Worm (Caenorhabditis elegans) whole organism, L4 larva: ENCODE measurements around the gene W04D2.4.
A peak's percentile ranks its signal among the peaks of the same experiment; 100 is the strongest.
"Not testable (repeated sequence)": the region's sequence is repeated elsewhere in the genome, so short reads cannot be mapped to it uniquely, and the experiment has no call there.

Source experiments
- D1046.2 ChIP-seq: fragments of 200-800 bp; sonication (Bioruptor generic); IDR thresholded peaks from 2 replicates; pipeline ENCODE4 v1.3.6; 2022; ENCODE audit warnings: missing genetic modification characterization, missing compliant biosample characterization
- F10B5.3 ChIP-seq: sonication (generic microtip); optimal IDR thresholded peaks from 2 replicates; lab custom pipeline; 2016; ENCODE audit warnings: mild to moderate bottlenecking, missing genetic modification characterization, missing compliant biosample characterization
- F26F4.8 ChIP-seq: fragments of 200-800 bp; sonication (Bioruptor generic); conservative IDR thresholded peaks from 2 replicates; pipeline ENCODE4 v1.3.6; 2022; ENCODE audit warnings: missing genetic modification characterization, missing compliant biosample characterization
- F49E8.2 ChIP-seq: sonication (generic microtip); optimal IDR thresholded peaks from 2 replicates; lab custom pipeline; 2016; ENCODE audit warnings: missing compliant biosample characterization, mild to moderate bottlenecking, missing genetic modification characterization, borderline replicate concordance
- Y105C5A.15 ChIP-seq: fragments of 200-800 bp; sonication (Bioruptor generic); IDR thresholded peaks from 2 replicates; pipeline ENCODE4 v1.3.6; 2022; ENCODE audit warnings: missing genetic modification characterization, missing compliant biosample characterization
- Y5F2A.4 ChIP-seq: fragments of 200-800 bp; sonication (Bioruptor generic); optimal IDR thresholded peaks from 2 replicates; lab custom pipeline; 2018; ENCODE audit warnings: mild to moderate bottlenecking, missing genetic modification characterization, missing compliant biosample characterization
- aha-1 ChIP-seq: fragments of 150-350 bp; peaks from one replicate; lab custom pipeline; 2014; ENCODE audit warnings: missing biosample characterization, missing genetic modification characterization
- ama-1 ChIP-seq: fragments of 150-350 bp; optimal IDR thresholded peaks from 2 replicates; lab custom pipeline; 2014; ENCODE audit warnings: inconsistent platforms, mixed read lengths
- ceh-28 ChIP-seq: fragments of 150-350 bp; optimal IDR thresholded peaks from 2 replicates; lab custom pipeline; 2014; ENCODE audit warnings: missing biosample characterization, missing genetic modification reagents, missing genetic modification characterization
- ceh-82 ChIP-seq: sonication (generic microtip); optimal IDR thresholded peaks from 2 replicates; lab custom pipeline; 2017; ENCODE audit warnings: missing biosample characterization, missing genetic modification characterization
- cey-2 ChIP-seq: sonication (generic microtip); optimal IDR thresholded peaks from 3 replicates; lab custom pipeline; 2017; ENCODE audit warnings: missing genetic modification characterization, mild to moderate bottlenecking, missing compliant biosample characterization, antibody characterized with exemption, borderline replicate concordance; ENCODE audit not compliant: insufficient read depth
- daf-12 ChIP-seq: fragments of 150-350 bp; optimal IDR thresholded peaks from 2 replicates; lab custom pipeline; 2014; ENCODE audit warnings: missing biosample characterization, missing genetic modification reagents, missing genetic modification characterization
- gei-8 ChIP-seq: fragments of 200-800 bp; sonication (Bioruptor generic); optimal IDR thresholded peaks from 2 replicates; lab custom pipeline; 2018; ENCODE audit warnings: mild to moderate bottlenecking, missing genetic modification characterization, missing compliant biosample characterization
- hlh-11 ChIP-seq: fragments of 200-800 bp; sonication (Bioruptor generic); optimal IDR thresholded peaks from 2 replicates; lab custom pipeline; 2018; ENCODE audit warnings: mild to moderate bottlenecking, missing genetic modification characterization, missing compliant biosample characterization
- jun-1 ChIP-seq: fragments of 150-350 bp; optimal IDR thresholded peaks from 2 replicates; lab custom pipeline; 2014; ENCODE audit warnings: missing biosample characterization, missing genetic modification reagents, missing genetic modification characterization
- lir-3 ChIP-seq: sonication (generic microtip); optimal IDR thresholded peaks from 2 replicates; lab custom pipeline; 2016; ENCODE audit warnings: mild to moderate bottlenecking, missing genetic modification characterization, missing compliant biosample characterization
- mdl-1 ChIP-seq, 2 experiments: fragments of 150-350 bp in 1 of 2; sonication (generic microtip) in 1 of 2; optimal IDR thresholded peaks; 2 replicates each; lab custom pipeline; 2014 to 2017; ENCODE audit warnings: missing biosample characterization in 2 of 2, missing genetic modification characterization in 2 of 2
- mxl-3 ChIP-seq: fragments of 200-800 bp; sonication (Bioruptor generic); optimal IDR thresholded peaks from 2 replicates; lab custom pipeline; 2018; ENCODE audit warnings: mild to moderate bottlenecking, missing genetic modification characterization, missing compliant biosample characterization
- nhr-11 ChIP-seq: fragments of 150-350 bp; optimal IDR thresholded peaks from 2 replicates; lab custom pipeline; 2014; ENCODE audit warnings: missing biosample characterization, missing genetic modification characterization
- nhr-111 ChIP-seq: fragments of 200-800 bp; sonication (Bioruptor generic); optimal IDR thresholded peaks from 2 replicates; lab custom pipeline; 2018; ENCODE audit warnings: mild to moderate bottlenecking, missing genetic modification characterization, missing compliant biosample characterization
- nhr-25 ChIP-seq: sonication (generic microtip); optimal IDR thresholded peaks from 2 replicates; lab custom pipeline; 2017; ENCODE audit warnings: missing genetic modification characterization, mild to moderate bottlenecking, missing compliant biosample characterization, antibody characterized with exemption, moderate library complexity, borderline replicate concordance; ENCODE audit not compliant: insufficient read depth
- sdz-12 ChIP-seq: fragments of 200-800 bp; sonication (Bioruptor generic); optimal IDR thresholded peaks from 2 replicates; lab custom pipeline; 2018; ENCODE audit warnings: mild to moderate bottlenecking, missing genetic modification characterization, missing compliant biosample characterization
- snpc-1.2 ChIP-seq: fragments of 200-800 bp; sonication (Bioruptor generic); IDR thresholded peaks from 2 replicates; pipeline ENCODE4 v1.3.6; 2022; ENCODE audit warnings: missing genetic modification reagents, missing genetic modification characterization, missing compliant biosample characterization
- spr-1 ChIP-seq: sonication (generic microtip); optimal IDR thresholded peaks from 2 replicates; lab custom pipeline; 2016; ENCODE audit warnings: mild to moderate bottlenecking, missing genetic modification characterization, missing compliant biosample characterization
- spr-3 ChIP-seq: fragments of 200-800 bp; sonication (Bioruptor generic); optimal IDR thresholded peaks from 2 replicates; lab custom pipeline; 2018; ENCODE audit warnings: mild to moderate bottlenecking, missing genetic modification characterization, missing compliant biosample characterization
- tag-97 ChIP-seq: fragments of 200-800 bp; sonication (Bioruptor generic); IDR thresholded peaks from 2 replicates; pipeline ENCODE4 v1.3.6; 2022; ENCODE audit warnings: missing genetic modification characterization, missing compliant biosample characterization
- unc-39 ChIP-seq: sonication (generic microtip); optimal IDR thresholded peaks from 2 replicates; lab custom pipeline; 2017; ENCODE audit warnings: missing biosample characterization, missing genetic modification characterization
- unc-62 ChIP-seq, 3 experiments: fragments of 150-350 bp in 1 of 3; sonication (generic microtip); optimal IDR thresholded peaks in 2 of 3; peaks in 1 of 3; 1 replicate in 1 of 3; 2 replicates in 2 of 3; lab custom pipeline; 2014 to 2017; ENCODE audit warnings: missing biosample characterization in 3 of 3, missing genetic modification characterization in 3 of 3, missing genetic modification reagents in 3 of 3, missing genotype in 1 of 3
- zip-2 ChIP-seq: fragments of 150-350 bp; optimal IDR thresholded peaks from 2 replicates; lab custom pipeline; 2014; ENCODE audit warnings: missing biosample characterization, missing genetic modification characterization

W04D2.4 gene

ce11 chrV:12509922-12510582 lies 12.5 kb upstream of the W04D2.4 start:
- peak; percentile 88 for TF ChIP-seq spr-3 (GFP tag; lab: Kevin White, UChicago)
- peak in 1 of 2 experiments; percentile 87 for TF ChIP-seq unc-62 (GFP tag; optimal IDR thresholded peaks at IDR 0.05 in 1 of 2; lab: Kevin White, UChicago)
- TF ChIP-seq unc-62 (tag; optimal IDR thresholded peaks at IDR 0.05; lab: Kevin White, UChicago): not testable (repeated sequence)
- TF ChIP-seq gei-8 (GFP tag; lab: Kevin White, UChicago): peak; percentile 62
- peak; percentile 76 for TF ChIP-seq sdz-12
- peak; percentile 1 for TF ChIP-seq F10B5.3 (tag; lab: Kevin White, UChicago)
- peak; percentile 91 for TF ChIP-seq nhr-111 (GFP tag; lab: Kevin White, UChicago)
- TF ChIP-seq lir-3 (tag; lab: Kevin White, UChicago): peak; percentile 3
- peak; percentile 79 for TF ChIP-seq aha-1
- peak; percentile 51 for TF ChIP-seq Y5F2A.4
- TF ChIP-seq mxl-3 (GFP tag; lab: Kevin White, UChicago): peak; percentile 28
- peak; percentile 4 for TF ChIP-seq hlh-11 (tag; lab: Kevin White, UChicago)

DNA sequence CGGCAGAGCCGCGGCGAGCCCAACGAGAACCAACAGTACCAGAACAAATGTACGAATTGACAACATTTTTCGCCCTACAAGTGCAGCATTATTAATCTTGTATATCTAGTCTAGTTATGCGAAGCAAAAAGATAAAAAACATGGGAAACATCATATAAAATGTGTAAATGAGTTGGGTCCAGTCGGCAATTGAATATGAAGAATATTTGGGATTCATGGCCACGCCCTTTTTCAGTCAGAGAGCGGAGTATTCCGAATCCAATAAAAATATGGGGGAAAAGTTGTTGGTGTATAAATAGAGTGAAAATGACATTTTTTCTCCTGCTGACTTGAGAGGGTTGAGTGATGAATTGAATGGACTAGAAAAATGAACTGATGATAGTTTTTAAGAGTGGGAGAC lies 8.6 kb upstream of the W04D2.4 start, which contains the start of gene nlp-46:
nlp-46 (minus strand) TSS at position 101 of the 400 bp plus-strand sequence.
- TF ChIP-seq ceh-82 (tag; lab: Kevin White, UChicago) (no peak), zip-2 (tag; lab: Kevin White, UChicago) (no peak), F26F4.8 (GFP tag; lab: Robert Waterston, UW) (no peak), cey-2 (tag; lab: Kevin White, UChicago) (no peak), D1046.2 (GFP tag; lab: Robert Waterston, UW) (no peak), unc-62 (GFP tag; optimal IDR thresholded peaks at IDR 0.05 in 1 of 2; lab: Kevin White, UChicago) (peak in 1 of 2 experiments; percentile 59), unc-62 (tag; optimal IDR thresholded peaks at IDR 0.05; lab: Kevin White, UChicago) (no peak), jun-1 (tag; lab: Kevin White, UChicago) (no peak)
- TF ChIP-seq, all 104 proteins: peak for 1

- TF ChIP-seq aha-1 (peak; percentile 23), tag-97 (GFP tag; lab: Robert Waterston, UW) (no peak)
Observed at ce11 chrV:12505730-12506129, 8.2 kb upstream of the W04D2.4 start.

- TF ChIP-seq ama-1 (lab: Kevin White, UChicago) (no peak), mdl-1 (tag; optimal IDR thresholded peaks at IDR 0.05; lab: Kevin White, UChicago) (no peak), snpc-1.2 (GFP tag; lab: Robert Waterston, UW) (0 out of 2 replicates have a peak, but pooled peaks have one; percentile 30)
Observed at ce11 chrV:12503494-12503893, 5.9 kb upstream of the W04D2.4 start, which contains the start of gene T28H10.1. T28H10.1 (plus strand) TSS chrV:12503794.

- TF ChIP-seq F49E8.2 (tag; lab: Kevin White, UChicago) (no peak), ama-1 (lab: Kevin White, UChicago) (no peak), unc-39 (tag; lab: Kevin White, UChicago) (no peak), Y105C5A.15 (GFP tag; lab: Robert Waterston, UW) (no peak), mxl-3 (GFP tag; lab: Kevin White, UChicago) (no peak), sdz-12 (no peak), spr-1 (no peak), nhr-11 (no peak), nhr-25 (tag; lab: Kevin White, UChicago) (no peak), ceh-28 (no peak), F10B5.3 (tag; lab: Kevin White, UChicago) (no peak), daf-12 (no peak), gei-8 (GFP tag; lab: Kevin White, UChicago) (no peak)
Observed at ce11 chrV:12494522-12494921, 3.0 kb downstream of the W04D2.4 start, which contains the start of gene mrps-11. mrps-11 (minus strand) TSS chrV:12494622.
